Worm (Caenorhabditis elegans) whole organism, midembryonic: ENCODE measurements around the gene fbxa-208.

Experiments
- T22C8.4 ChIP-seq: fragments of 200-800 bp; sonication (Bioruptor generic); IDR thresholded peaks from 2 replicates; pipeline ENCODE4 v1.3.6; 2022; ENCODE audit warnings: missing genetic modification characterization, missing compliant biosample characterization
- med-1 ChIP-seq: sonication (generic microtip); optimal IDR thresholded peaks from 2 replicates; lab custom pipeline; 2017; ENCODE audit warnings: missing genetic modification characterization, mild to moderate bottlenecking, missing compliant biosample characterization, antibody characterized with exemption, missing genetic modification reagents; ENCODE audit not compliant: insufficient read depth

DNA sequence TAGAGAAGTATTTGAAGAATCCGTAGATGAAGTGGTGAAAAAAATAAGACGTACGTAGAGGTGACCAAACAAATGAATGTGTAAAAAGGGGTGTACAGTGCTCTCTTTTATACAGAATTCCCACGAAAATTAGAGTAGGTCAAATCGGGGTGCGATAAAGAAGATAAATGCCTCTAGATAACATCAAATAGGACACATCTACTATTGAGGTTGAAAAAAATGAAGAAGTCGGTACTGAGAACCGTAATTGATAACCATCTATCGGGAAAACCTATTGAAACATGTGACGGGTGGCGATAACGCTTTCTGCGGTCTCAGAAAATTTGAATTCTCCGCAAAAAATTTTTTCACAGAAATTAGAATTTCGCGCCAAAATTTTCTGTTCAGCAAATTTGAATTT, 17.9 kb upstream of the fbxa-208 start, which contains the start of gene fbxa-61:
- TF ChIP-seq T22C8.4 (no peak), med-1 (GFP tag; lab: Kevin White, UChicago) (no peak)
